Worm (Caenorhabditis elegans): Measurements from ENCODE around the gene Y39A3CL.3.

Gene Y39A3CL.3

ce11 chrIII:1788033-1788432 lies 10.4 kb downstream of the Y39A3CL.3 start, which contains the start of gene rimb-1:
rimb-1 (plus strand) TSS chrIII:1788333.
- no peak for TF ChIP-seq hnd-1 (tag; optimal IDR thresholded peaks at IDR 0.05)
- TF ChIP-seq ets-7 (tag; optimal IDR thresholded peaks at IDR 0.05) = no peak
- no peak for TF ChIP-seq F13C5.2 (tag; optimal IDR thresholded peaks at IDR 0.05)
- no peak for TF ChIP-seq ama-1 (optimal IDR thresholded peaks at IDR 0.05)
- TF ChIP-seq ceh-13 (GFP tag; optimal IDR thresholded peaks at IDR 0.05) = no peak
- TF ChIP-seq scrt-1 (GFP tag; IDR thresholded peaks at IDR 0.05) = no peak
- no peak for TF ChIP-seq flt-1 (GFP tag; IDR thresholded peaks at IDR 0.05)
- no peak for TF ChIP-seq tra-4 (tag; optimal IDR thresholded peaks at IDR 0.05)
- TF ChIP-seq sea-1 (GFP tag; conservative IDR thresholded peaks at IDR 0.05) = no peak
- no peak for TF ChIP-seq hmg-4 (GFP tag; optimal IDR thresholded peaks at IDR 0.05)
- TF ChIP-seq hmbx-1 (tag; optimal IDR thresholded peaks at IDR 0.05) = no peak
- TF ChIP-seq pes-1 (GFP tag; IDR thresholded peaks at IDR 0.05) = no peak
- TF ChIP-seq ceh-36 (tag; optimal IDR thresholded peaks at IDR 0.05) = no peak
- no peak for TF ChIP-seq tbx-11 (GFP tag; IDR thresholded peaks at IDR 0.05)
- no peak for TF ChIP-seq B0310.2 (tag; optimal IDR thresholded peaks at IDR 0.05)
- TF ChIP-seq tbx-37 (GFP tag; conservative IDR thresholded peaks at IDR 0.05) = no peak
- no peak for TF ChIP-seq aly-1 (tag; optimal IDR thresholded peaks at IDR 0.05)

ce11 chrIII:1788972-1789371 lies 11.4 kb downstream of the Y39A3CL.3 start:
- TF ChIP-seq sea-1 (GFP tag; conservative IDR thresholded peaks at IDR 0.05) (no peak), hnd-1 (tag; optimal IDR thresholded peaks at IDR 0.05) (no peak), ceh-36 (tag; optimal IDR thresholded peaks at IDR 0.05) (no peak), F13C5.2 (tag; optimal IDR thresholded peaks at IDR 0.05) (no peak), hmbx-1 (tag; optimal IDR thresholded peaks at IDR 0.05) (no peak)

ce11 chrIII:1791949-1792348 lies 14.3 kb downstream of the Y39A3CL.3 start:
- no peak for TF ChIP-seq hmg-4 (GFP tag; optimal IDR thresholded peaks at IDR 0.05)

ce11 chrIII:1793416-1793815 lies 15.8 kb downstream of the Y39A3CL.3 start:
- TF ChIP-seq sea-1 (GFP tag; conservative IDR thresholded peaks at IDR 0.05) (no peak), tbx-37 (GFP tag; conservative IDR thresholded peaks at IDR 0.05) (no peak), tbx-11 (GFP tag; IDR thresholded peaks at IDR 0.05) (no peak)

- TF ChIP-seq ama-1 (optimal IDR thresholded peaks at IDR 0.05) = no peak
- TF ChIP-seq scrt-1 (GFP tag; IDR thresholded peaks at IDR 0.05) = no peak
- no peak for TF ChIP-seq tra-4 (tag; optimal IDR thresholded peaks at IDR 0.05)
- TF ChIP-seq hnd-1 (tag; optimal IDR thresholded peaks at IDR 0.05) = no peak
- TF ChIP-seq hmg-4 (GFP tag; optimal IDR thresholded peaks at IDR 0.05) = no peak
- TF ChIP-seq F13C5.2 (tag; optimal IDR thresholded peaks at IDR 0.05) = no peak
- no peak for TF ChIP-seq hmbx-1 (tag; optimal IDR thresholded peaks at IDR 0.05)
- no peak for TF ChIP-seq tbx-11 (GFP tag; IDR thresholded peaks at IDR 0.05)
- no peak for TF ChIP-seq pes-1 (GFP tag; IDR thresholded peaks at IDR 0.05)
- no peak for TF ChIP-seq ceh-36 (tag; optimal IDR thresholded peaks at IDR 0.05)
- no peak for TF ChIP-seq flt-1 (GFP tag; IDR thresholded peaks at IDR 0.05)
- TF ChIP-seq ceh-13 (GFP tag; optimal IDR thresholded peaks at IDR 0.05) = no peak
- TF ChIP-seq B0310.2 (tag; optimal IDR thresholded peaks at IDR 0.05) = no peak
Measured at ce11 chrIII:1794100-1794499, 16.5 kb downstream of the Y39A3CL.3 start.

- no peak for TF ChIP-seq scrt-1 (GFP tag; IDR thresholded peaks at IDR 0.05)
Measured at ce11 chrIII:1799407-1799806, 21.8 kb downstream of the Y39A3CL.3 start.

ce11 chrIII:1803000-1803399 lies 25.4 kb downstream of the Y39A3CL.3 start:
- TF ChIP-seq hmg-4 (GFP tag; optimal IDR thresholded peaks at IDR 0.05) (no peak), tbx-37 (GFP tag; conservative IDR thresholded peaks at IDR 0.05) (no peak), hnd-1 (tag; optimal IDR thresholded peaks at IDR 0.05) (no peak), B0310.2 (tag; optimal IDR thresholded peaks at IDR 0.05) (no peak), ceh-13 (GFP tag; optimal IDR thresholded peaks at IDR 0.05) (no peak), ets-7 (tag; optimal IDR thresholded peaks at IDR 0.05) (no peak), ama-1 (optimal IDR thresholded peaks at IDR 0.05) (no peak), tra-4 (tag; optimal IDR thresholded peaks at IDR 0.05) (no peak), F13C5.2 (tag; optimal IDR thresholded peaks at IDR 0.05) (no peak), flt-1 (GFP tag; IDR thresholded peaks at IDR 0.05) (no peak), aly-1 (tag; optimal IDR thresholded peaks at IDR 0.05) (no peak), ceh-36 (tag; optimal IDR thresholded peaks at IDR 0.05) (no peak), scrt-1 (GFP tag; IDR thresholded peaks at IDR 0.05) (no peak), sea-1 (GFP tag; conservative IDR thresholded peaks at IDR 0.05) (no peak), pes-1 (GFP tag; IDR thresholded peaks at IDR 0.05) (no peak), hmbx-1 (tag; optimal IDR thresholded peaks at IDR 0.05) (no peak), tbx-11 (GFP tag; IDR thresholded peaks at IDR 0.05) (no peak)

ce11 chrIII:1804477-1804876 lies 26.9 kb downstream of the Y39A3CL.3 start:
- TF ChIP-seq B0310.2 (tag; optimal IDR thresholded peaks at IDR 0.05) (no peak), ceh-13 (GFP tag; optimal IDR thresholded peaks at IDR 0.05) (no peak), tra-4 (tag; optimal IDR thresholded peaks at IDR 0.05) (no peak), F13C5.2 (tag; optimal IDR thresholded peaks at IDR 0.05) (no peak), scrt-1 (GFP tag; IDR thresholded peaks at IDR 0.05) (no peak)

ce11 chrIII:1805415-1806008 lies 27.9 kb downstream of the Y39A3CL.3 start:
- TF ChIP-seq ama-1 (optimal IDR thresholded peaks at IDR 0.05) (no peak), aly-1 (tag; optimal IDR thresholded peaks at IDR 0.05) (no peak), B0310.2 (tag; optimal IDR thresholded peaks at IDR 0.05) (no peak), scrt-1 (GFP tag; IDR thresholded peaks at IDR 0.05) (no peak), F13C5.2 (tag; optimal IDR thresholded peaks at IDR 0.05) (no peak), tra-4 (tag; optimal IDR thresholded peaks at IDR 0.05) (no peak), ets-7 (tag; optimal IDR thresholded peaks at IDR 0.05) (no peak), tbx-11 (GFP tag; IDR thresholded peaks at IDR 0.05) (no peak), tbx-37 (GFP tag; conservative IDR thresholded peaks at IDR 0.05) (no peak)
